Fruit fly (Drosophila melanogaster) whole organism, wandering third instar larva: ENCODE results near the gene scramb2.

ENCODE experiments used
- CG32264 ChIP-seq: fragments of 200-800 bp; sonication (Bioruptor generic); optimal IDR thresholded peaks from 2 replicates; lab custom pipeline; 2016; ENCODE audit warnings: missing biosample characterization, missing genetic modification characterization
- Dfd ChIP-seq: fragments of >200 bp; optimal IDR thresholded peaks from 2 replicates; lab custom pipeline; 2017; ENCODE audit warnings: missing biosample characterization, missing genetic modification characterization
- Hr83 ChIP-seq: fragments of 200-300 bp; sonication (Bioruptor generic); optimal IDR thresholded peaks from 2 replicates; lab custom pipeline; 2016; ENCODE audit warnings: missing biosample characterization, mild to moderate bottlenecking, missing genetic modification characterization, moderate library complexity; ENCODE audit not compliant: poor library complexity, severe bottlenecking
- OdsH ChIP-seq: fragments of 200-800 bp; sonication (Bioruptor generic); optimal IDR thresholded peaks from 2 replicates; lab custom pipeline; 2016; ENCODE audit warnings: missing biosample characterization, mild to moderate bottlenecking, missing genetic modification characterization
- Sp1 ChIP-seq: fragments of 200-800 bp; sonication (Bioruptor generic); optimal IDR thresholded peaks from 3 replicates; lab custom pipeline; 2019; ENCODE audit warnings: missing biosample characterization, mild to moderate bottlenecking, missing genetic modification characterization, moderate library complexity
- brk ChIP-seq: fragments of 200-800 bp; sonication (Bioruptor generic); optimal IDR thresholded peaks from 2 replicates; lab custom pipeline; 2016; ENCODE audit warnings: missing biosample characterization, mild to moderate bottlenecking, missing genetic modification characterization
- ey ChIP-seq: fragments of 200-800 bp; sonication (Bioruptor generic); optimal IDR thresholded peaks from 2 replicates; lab custom pipeline; 2016; ENCODE audit warnings: missing biosample characterization, missing genetic modification characterization
- foxo ChIP-seq, 2 experiments: fragments of 200-800 bp; sonication (Bioruptor generic); optimal IDR thresholded peaks; 2 replicates in 1 of 2; 3 replicates in 1 of 2; lab custom pipeline; 2016 to 2017; ENCODE audit warnings: missing biosample characterization in 2 of 2, missing genetic modification characterization in 2 of 2
- lola ChIP-seq: fragments of >200 bp; optimal IDR thresholded peaks from 2 replicates; lab custom pipeline; 2017; ENCODE audit warnings: missing biosample characterization, missing genetic modification characterization
- psq ChIP-seq: fragments of 200-800 bp; sonication (Bioruptor generic); optimal IDR thresholded peaks from 3 replicates; lab custom pipeline; 2017; ENCODE audit warnings: missing biosample characterization, mild to moderate bottlenecking, missing genetic modification characterization, moderate library complexity
- sage ChIP-seq: fragments of 200-800 bp; sonication (Bioruptor generic); optimal IDR thresholded peaks from 2 replicates; lab custom pipeline; 2016; ENCODE audit warnings: missing biosample characterization, mild to moderate bottlenecking, missing genetic modification characterization
- tai ChIP-seq: sonication (Bioruptor generic); optimal IDR thresholded peaks from 2 replicates; lab custom pipeline; 2016; ENCODE audit warnings: missing biosample characterization, missing genetic modification characterization
- usp ChIP-seq: fragments of >200 bp; optimal IDR thresholded peaks from 2 replicates; lab custom pipeline; 2017; ENCODE audit warnings: missing biosample characterization, missing genetic modification characterization

DNA sequence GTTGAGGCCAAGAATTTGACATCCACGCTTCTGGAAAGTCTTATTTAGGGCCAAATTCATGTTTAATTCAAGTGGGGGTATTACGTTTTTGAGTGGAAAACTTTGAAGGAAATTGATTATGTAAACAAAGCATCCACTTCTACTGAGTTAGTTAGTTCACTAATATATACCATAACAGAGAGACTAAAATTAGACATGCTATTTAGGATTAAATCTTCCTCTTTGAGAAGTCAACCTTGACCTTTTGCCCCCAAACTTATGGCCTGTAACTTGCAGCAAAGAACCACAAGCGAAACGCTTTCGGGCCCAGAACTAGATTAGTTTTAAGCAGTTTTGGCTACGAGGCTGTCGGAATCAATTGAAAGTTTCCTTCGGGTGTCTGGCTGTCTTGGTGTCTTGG, 29.5 kb downstream of the scramb2 start, which contains the start of gene CG32487:
- TF ChIP-seq tai (GFP tag; lab: Kevin White, UChicago), result no peak
- TF ChIP-seq psq (GFP tag; lab: Kevin White, UChicago), result no peak
- no peak for TF ChIP-seq ey (GFP tag; lab: Kevin White, UChicago)
- no peak for TF ChIP-seq brk (GFP tag; lab: Kevin White, UChicago)
- no peak for TF ChIP-seq Hr83 (GFP tag; lab: Kevin White, UChicago)
- no peak for TF ChIP-seq lola (GFP tag; lab: Kevin White, UChicago)
- TF ChIP-seq OdsH (GFP tag; lab: Kevin White, UChicago), result no peak
- TF ChIP-seq Dfd (GFP tag; lab: Kevin White, UChicago), result no peak
- no peak for TF ChIP-seq Sp1 (GFP tag; lab: Kevin White, UChicago)
- no peak for TF ChIP-seq sage
- no peak for TF ChIP-seq CG32264 (GFP tag; lab: Kevin White, UChicago)
- TF ChIP-seq foxo (GFP tag; optimal IDR thresholded peaks at IDR 0.05; lab: Kevin White, UChicago), result no peak
- no peak for TF ChIP-seq usp (GFP tag; lab: Kevin White, UChicago)
